Fruit fly (Drosophila melanogaster) whole organism, prepupa: ENCODE results near the gene CG31368.

Experiments
- Blimp-1 ChIP-seq: fragments of 200-800 bp; sonication (Bioruptor generic); optimal IDR thresholded peaks from 3 replicates; lab custom pipeline; 2017; ENCODE audit warnings: missing biosample characterization, missing genetic modification characterization, mild to moderate bottlenecking, moderate library complexity, missing genetic modification reagents
- CG10631 ChIP-seq: fragments of 200-800 bp; sonication (Bioruptor generic); optimal IDR thresholded peaks from 2 replicates; lab custom pipeline; 2016; ENCODE audit warnings: missing biosample characterization, missing genetic modification characterization
- CG10669 ChIP-seq: fragments of 200-800 bp; sonication (Bioruptor generic); optimal IDR thresholded peaks from 3 replicates; lab custom pipeline; 2018; ENCODE audit warnings: missing biosample characterization, mild to moderate bottlenecking, missing genetic modification characterization, moderate library complexity
- CG11294 ChIP-seq: fragments of 200-800 bp; sonication (Bioruptor generic); IDR thresholded peaks from 2 replicates; pipeline ENCODE4 v1.3.6; 2022; ENCODE audit warnings: missing biosample characterization, missing genetic modification characterization
- CG11762 ChIP-seq: fragments of 200-800 bp; sonication (Bioruptor generic); optimal IDR thresholded peaks from 3 replicates; lab custom pipeline; 2016; ENCODE audit warnings: missing biosample characterization, missing genetic modification characterization; ENCODE audit not compliant: insufficient read depth
- CG15336 ChIP-seq: fragments of 200-800 bp; sonication (Bioruptor generic); IDR thresholded peaks from 2 replicates; pipeline ENCODE4 v1.3.6; 2022; ENCODE audit warnings: missing biosample characterization, missing genetic modification characterization
- CG1621 ChIP-seq: fragments of 200-800 bp; sonication (Bioruptor generic); optimal IDR thresholded peaks from 3 replicates; lab custom pipeline; 2018; ENCODE audit warnings: missing biosample characterization, mild to moderate bottlenecking, missing genetic modification characterization
- CG3032 ChIP-seq: fragments of 200-800 bp; optimal IDR thresholded peaks from 2 replicates; lab custom pipeline; 2019; ENCODE audit warnings: missing biosample characterization, mild to moderate bottlenecking, missing genetic modification characterization, moderate library complexity
- CG32006 ChIP-seq: fragments of 200-800 bp; sonication (Bioruptor generic); optimal IDR thresholded peaks from 3 replicates; lab custom pipeline; 2017; ENCODE audit warnings: missing biosample characterization, mild to moderate bottlenecking, missing genetic modification characterization
- CG34406 ChIP-seq: fragments of 200-800 bp; sonication (Bioruptor generic); optimal IDR thresholded peaks from 3 replicates; lab custom pipeline; 2016; ENCODE audit warnings: missing biosample characterization, missing genetic modification characterization
- CG3919 ChIP-seq: fragments of 200-800 bp; sonication (Bioruptor generic); optimal IDR thresholded peaks from 3 replicates; lab custom pipeline; 2016; ENCODE audit warnings: missing biosample characterization, missing genetic modification characterization
- CG4318 ChIP-seq: fragments of 200-800 bp; sonication (Bioruptor generic); optimal IDR thresholded peaks from 3 replicates; lab custom pipeline; 2017; ENCODE audit warnings: missing biosample characterization, mild to moderate bottlenecking, missing genetic modification characterization
- CG6163 ChIP-seq: fragments of 200-800 bp; sonication (Bioruptor generic); IDR thresholded peaks from 3 replicates; pipeline ENCODE4 v1.3.6; 2022; ENCODE audit warnings: missing biosample characterization, missing genetic modification characterization
- CG6276 ChIP-seq: fragments of 200-800 bp; sonication (Bioruptor generic); optimal IDR thresholded peaks from 2 replicates; lab custom pipeline; 2017; ENCODE audit warnings: missing biosample characterization, mild to moderate bottlenecking, missing genetic modification characterization
- CG6792 ChIP-seq: fragments of 200-800 bp; sonication (Bioruptor generic); optimal IDR thresholded peaks from 3 replicates; lab custom pipeline; 2016; ENCODE audit warnings: missing biosample characterization, missing genetic modification characterization
- CG6808 ChIP-seq: fragments of 200-800 bp; sonication (Bioruptor generic); optimal IDR thresholded peaks from 3 replicates; lab custom pipeline; 2017; ENCODE audit warnings: missing biosample characterization, missing genetic modification characterization, mild to moderate bottlenecking, moderate library complexity, missing genetic modification reagents
- CG6854 ChIP-seq: fragments of 200-800 bp; sonication (Bioruptor generic); optimal IDR thresholded peaks from 2 replicates; lab custom pipeline; 2017; ENCODE audit warnings: missing biosample characterization, mild to moderate bottlenecking, missing genetic modification characterization
- CG7368 ChIP-seq: fragments of 200-800 bp; sonication (Bioruptor generic); optimal IDR thresholded peaks from 3 replicates; lab custom pipeline; 2016; ENCODE audit warnings: missing biosample characterization, missing genetic modification characterization
- CG8119 ChIP-seq: fragments of 200-800 bp; sonication (Bioruptor generic); IDR thresholded peaks from 3 replicates; pipeline ENCODE4 v1.3.6; 2022; ENCODE audit warnings: missing biosample characterization, missing genetic modification characterization
- CG8319 ChIP-seq: fragments of 200-800 bp; sonication (Bioruptor generic); optimal IDR thresholded peaks from 3 replicates; lab custom pipeline; 2016; ENCODE audit warnings: missing biosample characterization, missing genetic modification characterization
- CG8632 ChIP-seq: fragments of 200-800 bp; sonication (Bioruptor generic); optimal IDR thresholded peaks from 3 replicates; lab custom pipeline; 2016; ENCODE audit warnings: missing biosample characterization, missing genetic modification characterization
- CG9139 ChIP-seq: fragments of 200-800 bp; sonication (Bioruptor generic); optimal IDR thresholded peaks from 3 replicates; lab custom pipeline; 2017; ENCODE audit warnings: missing biosample characterization, mild to moderate bottlenecking, missing genetic modification characterization
- Eip78C ChIP-seq: fragments of 200-800 bp; sonication (Bioruptor generic); peaks from one replicate; lab custom pipeline; 2016; ENCODE audit warnings: missing biosample characterization, missing genetic modification characterization
- Ets21C ChIP-seq: fragments of 200-800 bp; sonication (Bioruptor generic); optimal IDR thresholded peaks from 3 replicates; lab custom pipeline; 2016; ENCODE audit warnings: missing biosample characterization, missing genetic modification characterization
- Ets96B ChIP-seq: fragments of 200-800 bp; optimal IDR thresholded peaks from 2 replicates; lab custom pipeline; 2019; ENCODE audit warnings: missing biosample characterization, mild to moderate bottlenecking, missing genetic modification characterization, moderate library complexity
- Hr38 ChIP-seq: sonication (Bioruptor generic); optimal IDR thresholded peaks from 2 replicates; lab custom pipeline; 2016; ENCODE audit warnings: missing biosample characterization, missing genetic modification characterization
- Hr39 ChIP-seq: fragments of 200-800 bp; sonication (Bioruptor generic); optimal IDR thresholded peaks from 2 replicates; lab custom pipeline; 2016; ENCODE audit warnings: missing biosample characterization, missing genetic modification characterization
- Hr4 ChIP-seq: fragments of 200-800 bp; sonication (Bioruptor generic); optimal IDR thresholded peaks from 3 replicates; lab custom pipeline; 2016; ENCODE audit warnings: missing biosample characterization, missing genetic modification characterization
- Lpt ChIP-seq: fragments of 200-800 bp; sonication (Bioruptor generic); optimal IDR thresholded peaks from 3 replicates; lab custom pipeline; 2016; ENCODE audit warnings: missing biosample characterization, missing genetic modification characterization
- Met ChIP-seq: fragments of 200-800 bp; sonication (Bioruptor generic); optimal IDR thresholded peaks from 3 replicates; lab custom pipeline; 2016; ENCODE audit warnings: missing biosample characterization, missing genetic modification characterization
- OdsH ChIP-seq: fragments of 200-800 bp; sonication (Bioruptor generic); optimal IDR thresholded peaks from 3 replicates; lab custom pipeline; 2016; ENCODE audit warnings: missing biosample characterization, missing genetic modification characterization
- Smox ChIP-seq: fragments of 200-800 bp; sonication (Bioruptor generic); optimal IDR thresholded peaks from 3 replicates; lab custom pipeline; 2016; ENCODE audit warnings: missing biosample characterization, missing genetic modification characterization
- Sox102F ChIP-seq: fragments of 200-800 bp; sonication (Bioruptor generic); optimal IDR thresholded peaks from 2 replicates; lab custom pipeline; 2016; ENCODE audit warnings: missing biosample characterization, mild to moderate bottlenecking, missing genetic modification characterization
- Sox14 ChIP-seq: fragments of 200-800 bp; sonication (Bioruptor generic); optimal IDR thresholded peaks from 3 replicates; lab custom pipeline; 2016; ENCODE audit warnings: missing biosample characterization, missing genetic modification characterization
- Sox15 ChIP-seq: fragments of 200-800 bp; sonication (Bioruptor generic); optimal IDR thresholded peaks from 3 replicates; lab custom pipeline; 2016; ENCODE audit warnings: missing biosample characterization, missing genetic modification characterization
- acj6 ChIP-seq: fragments of 200-800 bp; sonication (Bioruptor generic); optimal IDR thresholded peaks from 3 replicates; lab custom pipeline; 2016; ENCODE audit warnings: missing biosample characterization, missing genetic modification characterization
- cyc ChIP-seq: fragments of 200-800 bp; sonication (Bioruptor generic); optimal IDR thresholded peaks from 3 replicates; lab custom pipeline; 2016; ENCODE audit warnings: missing biosample characterization, missing genetic modification characterization
- dac ChIP-seq: fragments of 200-800 bp; sonication (Bioruptor generic); optimal IDR thresholded peaks from 2 replicates; lab custom pipeline; 2017; ENCODE audit warnings: missing biosample characterization, mild to moderate bottlenecking, missing genetic modification characterization
- dsx ChIP-seq: fragments of 200-800 bp; optimal IDR thresholded peaks from 3 replicates; lab custom pipeline; 2019; ENCODE audit warnings: missing biosample characterization, mild to moderate bottlenecking, missing genetic modification characterization, moderate library complexity; ENCODE audit not compliant: poor library complexity, severe bottlenecking
- eg ChIP-seq: fragments of 200-800 bp; sonication (Bioruptor generic); IDR thresholded peaks from 3 replicates; pipeline ENCODE4 v1.3.6; 2022; ENCODE audit warnings: missing biosample characterization, missing genetic modification characterization
- fd59A ChIP-seq: fragments of 200-800 bp; sonication (Bioruptor generic); optimal IDR thresholded peaks from 2 replicates; lab custom pipeline; 2017; ENCODE audit warnings: missing biosample characterization, mild to moderate bottlenecking, missing genetic modification characterization, missing genetic modification reagents
- fd85E ChIP-seq: fragments of 200-800 bp; sonication (Bioruptor generic); optimal IDR thresholded peaks from 3 replicates; lab custom pipeline; 2016; ENCODE audit warnings: missing biosample characterization, missing genetic modification characterization
- fkh ChIP-seq: fragments of 200-800 bp; sonication (Bioruptor generic); optimal IDR thresholded peaks from 3 replicates; lab custom pipeline; 2017; ENCODE audit warnings: missing biosample characterization, mild to moderate bottlenecking, missing genetic modification characterization, moderate library complexity
- lz ChIP-seq: fragments of 200-800 bp; sonication (Bioruptor generic); optimal IDR thresholded peaks from 3 replicates; lab custom pipeline; 2016; ENCODE audit warnings: missing biosample characterization, missing genetic modification characterization
- net ChIP-seq: fragments of 200-800 bp; sonication (Bioruptor generic); optimal IDR thresholded peaks from 3 replicates; lab custom pipeline; 2016; ENCODE audit warnings: missing biosample characterization, missing genetic modification characterization
- pdm3 ChIP-seq: fragments of 200-800 bp; sonication (Bioruptor generic); optimal IDR thresholded peaks from 3 replicates; lab custom pipeline; 2016; ENCODE audit warnings: missing biosample characterization, missing genetic modification characterization
- salr ChIP-seq, 2 experiments: fragments of 200-800 bp; sonication (Bioruptor generic); optimal IDR thresholded peaks; 3 replicates each; lab custom pipeline; 2016 to 2018; ENCODE audit warnings: missing biosample characterization in 2 of 2, missing genetic modification characterization in 2 of 2, mild to moderate bottlenecking in 1 of 2
- spab ChIP-seq: fragments of 200-800 bp; sonication (Bioruptor generic); optimal IDR thresholded peaks from 2 replicates; lab custom pipeline; 2017; ENCODE audit warnings: missing biosample characterization, mild to moderate bottlenecking, missing genetic modification characterization, missing genetic modification reagents
- ss ChIP-seq, 2 experiments: fragments of 200-800 bp; sonication (Bioruptor generic); optimal IDR thresholded peaks; 2 replicates in 1 of 2; 3 replicates in 1 of 2; lab custom pipeline; 2017 to 2018; ENCODE audit warnings: mild to moderate bottlenecking in 2 of 2, missing biosample characterization in 2 of 2, missing genetic modification characterization in 2 of 2, moderate library complexity in 1 of 2
- svp ChIP-seq: fragments of 200-800 bp; sonication (Bioruptor generic); peaks from one replicate; lab custom pipeline; 2016; ENCODE audit warnings: missing biosample characterization, missing genetic modification characterization
- topi ChIP-seq: fragments of 200-800 bp; sonication (Bioruptor generic); optimal IDR thresholded peaks from 3 replicates; lab custom pipeline; 2016; ENCODE audit warnings: missing biosample characterization, missing genetic modification characterization
- vri ChIP-seq: fragments of 200-800 bp; sonication (Bioruptor generic); optimal IDR thresholded peaks from 3 replicates; lab custom pipeline; 2016; ENCODE audit warnings: missing biosample characterization, mild to moderate bottlenecking, missing genetic modification characterization

Gene CG31368

DNA sequence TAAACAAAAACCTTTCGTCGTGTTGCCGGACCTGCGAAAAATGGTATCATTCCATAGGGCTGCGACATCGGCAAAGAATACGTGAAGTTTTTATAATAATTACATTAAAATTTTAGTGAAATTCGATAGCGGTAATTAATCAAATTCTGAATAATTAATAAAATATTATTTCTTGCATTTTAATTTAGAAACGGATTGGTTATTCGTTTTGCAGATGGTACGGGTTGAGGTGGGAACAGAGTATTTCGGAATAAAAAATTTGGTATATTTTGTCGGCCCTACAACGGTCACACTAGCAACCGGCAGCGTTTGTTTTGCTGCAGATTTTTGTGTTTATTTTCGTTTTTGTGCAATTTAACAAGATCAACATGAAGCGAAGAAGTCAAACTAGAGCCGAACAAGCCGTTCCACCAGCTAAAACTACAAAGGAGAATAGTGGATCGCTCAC lies at the start of gene CG31368, which contains the start of gene CG6962:
TSS of gene CG31368 (plus strand) at position 285 of the 448 bp plus-strand sequence.
TSS of gene CG6962 (minus strand) at position 29 of the 448 bp plus-strand sequence.
- no peak for TF ChIP-seq spab (GFP tag; lab: Kevin White, UChicago)
- peak; percentile 82 for TF ChIP-seq CG3032 (tag; lab: Kevin White, UChicago)
- TF ChIP-seq Sox14 (GFP tag; lab: Kevin White, UChicago): peak; percentile 81
- peak; percentile 71 for TF ChIP-seq Smox (GFP tag; lab: Kevin White, UChicago)
- TF ChIP-seq Lpt (GFP tag; lab: Kevin White, UChicago): peak; percentile 3
- TF ChIP-seq Ets96B: peak; percentile 54
- peak; percentile 69 for TF ChIP-seq CG32006 (GFP tag; lab: Kevin White, UChicago)
- peak; percentile 35 for TF ChIP-seq CG1621
- peak; percentile 50; the same call in 1 of the 3 replicates for TF ChIP-seq CG8119 (GFP tag; lab: Robert Waterston, UW)
- peak; percentile 50; the same call in 1 of the 2 replicates for TF ChIP-seq CG11294 (GFP tag; lab: Robert Waterston, UW)
- TF ChIP-seq CG6808: no peak
- peak; percentile 15 for TF ChIP-seq fd59A
- TF ChIP-seq CG6163 (GFP tag; lab: Robert Waterston, UW): peak; percentile 71; the same call in 2 of the 3 replicates
- TF ChIP-seq cyc (GFP tag; lab: Kevin White, UChicago): peak; percentile 75
- TF ChIP-seq Sox102F (GFP tag; lab: Kevin White, UChicago): peak; percentile 40
- TF ChIP-seq dsx (GFP tag; lab: Kevin White, UChicago): no peak
- TF ChIP-seq Hr4: peak; percentile 81
- peak; percentile 80 for TF ChIP-seq CG10631 (GFP tag; lab: Kevin White, UChicago)
- peak; percentile 59 for TF ChIP-seq CG4318
- TF ChIP-seq Ets21C (GFP tag; lab: Kevin White, UChicago): peak; percentile 64
- peak; percentile 85 for TF ChIP-seq Eip78C (GFP tag; lab: Kevin White, UChicago)
- TF ChIP-seq Hr38: no peak
- no peak for TF ChIP-seq svp (GFP tag; lab: Kevin White, UChicago)
- no peak for TF ChIP-seq Met
- TF ChIP-seq net (GFP tag; lab: Kevin White, UChicago): no peak
- peak; percentile 39 for TF ChIP-seq CG6792
- TF ChIP-seq fd85E (GFP tag; lab: Kevin White, UChicago): no peak
- TF ChIP-seq eg (GFP tag; lab: Robert Waterston, UW): peak; percentile 82
- peak; percentile 79 for TF ChIP-seq OdsH (GFP tag; lab: Kevin White, UChicago)
- no peak for TF ChIP-seq Blimp-1 (GFP tag; lab: Kevin White, UChicago)
- TF ChIP-seq CG10669 (GFP tag; lab: Kevin White, UChicago): peak; percentile 63
- no peak for TF ChIP-seq CG7368 (GFP tag; lab: Kevin White, UChicago)
- no peak for TF ChIP-seq CG6854 (GFP tag; lab: Kevin White, UChicago)
- peak; percentile 54 for TF ChIP-seq dac (GFP tag; lab: Kevin White, UChicago)
- TF ChIP-seq CG3919 (GFP tag; lab: Kevin White, UChicago): peak; percentile 72
- TF ChIP-seq CG8632 (GFP tag; lab: Kevin White, UChicago): peak; percentile 2
- TF ChIP-seq Hr39 (GFP tag; lab: Kevin White, UChicago): peak; percentile 75
- TF ChIP-seq acj6 (GFP tag; lab: Kevin White, UChicago): peak; percentile 81
- TF ChIP-seq ss (GFP tag; optimal IDR thresholded peaks at IDR 0.05; lab: Kevin White, UChicago): no peak
- TF ChIP-seq CG34406: peak; percentile 38
- TF ChIP-seq CG6276 (GFP tag; lab: Kevin White, UChicago): no peak
- TF ChIP-seq topi (GFP tag; lab: Kevin White, UChicago): peak; percentile 65
- no peak for TF ChIP-seq CG11762 (GFP tag; lab: Kevin White, UChicago)
- peak; percentile 78 for TF ChIP-seq lz (GFP tag; lab: Kevin White, UChicago)
- no peak for TF ChIP-seq vri (GFP tag; lab: Kevin White, UChicago)
- TF ChIP-seq fkh (GFP tag; lab: Kevin White, UChicago): peak; percentile 73
- no peak for TF ChIP-seq CG9139
- TF ChIP-seq CG8319: peak; percentile 36
- TF ChIP-seq CG15336 (GFP tag; lab: Robert Waterston, UW): peak; percentile 53; the same call in 1 of the 2 replicates
- TF ChIP-seq salr (GFP tag; optimal IDR thresholded peaks at IDR 0.05; lab: Kevin White, UChicago): no peak
- peak; percentile 69 for TF ChIP-seq Sox15
- TF ChIP-seq pdm3 (GFP tag; lab: Kevin White, UChicago): peak; percentile 77
